ENCODE assay signal across 1 fruit fly cellular context in the genomic region with DNA sequence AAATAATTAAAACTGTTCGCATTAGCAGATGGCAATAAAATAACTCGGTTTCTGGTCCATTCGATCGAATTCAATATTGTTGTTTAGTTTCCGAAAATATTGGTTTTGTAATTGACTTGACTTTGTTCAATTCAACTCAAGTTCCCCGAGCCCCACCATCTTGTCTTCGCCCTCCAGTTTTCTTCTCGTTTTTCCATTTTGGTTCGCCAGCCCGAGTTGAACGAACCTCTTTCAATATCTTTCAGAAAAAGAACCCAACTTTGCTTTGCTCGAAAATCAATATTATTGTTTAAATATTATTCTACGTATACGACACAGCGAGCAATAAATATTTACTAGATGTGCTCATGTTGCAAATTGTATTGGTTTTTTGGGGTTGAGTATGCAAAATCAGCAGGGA.
TF ChIP-seq lines count a peak whose summit lies in the region.

No protein-coding gene starts in this region.

TF ChIP-seq in whole organism, embryonic, 481 proteins besides CTCF, POLR2A, EP300 and RAD21 (continued from another document):
- TF ChIP-seq CG4820 (GFP tag; optimal IDR thresholded peaks at IDR 0.05; lab: Kevin White, UChicago) (peak; percentile 1), exex (tag; optimal IDR thresholded peaks at IDR 0.05; lab: Kevin White, UChicago) (no peak), zfh1 (GFP tag; IDR thresholded peaks at IDR 0.05; lab: Robert Waterston, UW) (no peak), Xrp1 (GFP tag; IDR thresholded peaks at IDR 0.05; lab: Robert Waterston, UW) (0 out of 2 replicates have a peak, but pooled peaks have one; percentile 22), yki (optimal IDR thresholded peaks at IDR 0.05; lab: Kevin White, UChicago) (no peak), CG9932 (GFP tag; IDR thresholded peaks at IDR 0.05; lab: Robert Waterston, UW) (no peak), eyg (GFP tag; optimal IDR thresholded peaks at IDR 0.05; lab: Kevin White, UChicago) (no peak), Blimp-1 (GFP tag; optimal IDR thresholded peaks at IDR 0.05; lab: Kevin White, UChicago) (peak; percentile 25), Rfx (GFP tag; IDR thresholded peaks at IDR 0.05; lab: Robert Waterston, UW) (peak; percentile 44; the same call in 1 of the 2 replicates), p53 (GFP tag; optimal IDR thresholded peaks at IDR 0.05; lab: Kevin White, UChicago) (no peak), mirr (GFP tag; optimal IDR thresholded peaks at IDR 0.05; lab: Kevin White, UChicago) (peak; percentile 18), Hmr (GFP tag; optimal IDR thresholded peaks at IDR 0.05; lab: Kevin White, UChicago) (peak; percentile 40), scrt (GFP tag; optimal IDR thresholded peaks at IDR 0.05; lab: Kevin White, UChicago) (peak; percentile 1), Bdp1 (GFP tag; optimal IDR thresholded peaks at IDR 0.05; lab: Kevin White, UChicago) (no peak), Fer2 (tag; optimal IDR thresholded peaks at IDR 0.05; lab: Kevin White, UChicago) (peak; percentile 13), CG11504 (tag; optimal IDR thresholded peaks at IDR 0.05; lab: Kevin White, UChicago) (peak; percentile 12), fd3F (GFP tag; optimal IDR thresholded peaks at IDR 0.05; lab: Kevin White, UChicago) (peak; percentile 44), CG3281 (GFP tag; optimal IDR thresholded peaks at IDR 0.05; lab: Kevin White, UChicago) (peak; percentile 34), gem (tag; optimal IDR thresholded peaks at IDR 0.05; lab: Kevin White, UChicago) (peak; percentile 21), CG7928 (GFP tag; optimal IDR thresholded peaks at IDR 0.05; lab: Kevin White, UChicago) (no peak), BtbVII (GFP tag; optimal IDR thresholded peaks at IDR 0.05; lab: Kevin White, UChicago) (peak; percentile 51), CoRest (tag; optimal IDR thresholded peaks at IDR 0.05; lab: Kevin White, UChicago) (peak; percentile 5), fd64A (GFP tag; optimal IDR thresholded peaks at IDR 0.05; lab: Kevin White, UChicago) (peak; percentile 35)
TF ChIP-seq in whole organism, embryonic: peak in this region for 37.
